Fruit fly (Drosophila melanogaster): ENCODE data around the gene CG16815.

The CG16815 gene

DNA sequence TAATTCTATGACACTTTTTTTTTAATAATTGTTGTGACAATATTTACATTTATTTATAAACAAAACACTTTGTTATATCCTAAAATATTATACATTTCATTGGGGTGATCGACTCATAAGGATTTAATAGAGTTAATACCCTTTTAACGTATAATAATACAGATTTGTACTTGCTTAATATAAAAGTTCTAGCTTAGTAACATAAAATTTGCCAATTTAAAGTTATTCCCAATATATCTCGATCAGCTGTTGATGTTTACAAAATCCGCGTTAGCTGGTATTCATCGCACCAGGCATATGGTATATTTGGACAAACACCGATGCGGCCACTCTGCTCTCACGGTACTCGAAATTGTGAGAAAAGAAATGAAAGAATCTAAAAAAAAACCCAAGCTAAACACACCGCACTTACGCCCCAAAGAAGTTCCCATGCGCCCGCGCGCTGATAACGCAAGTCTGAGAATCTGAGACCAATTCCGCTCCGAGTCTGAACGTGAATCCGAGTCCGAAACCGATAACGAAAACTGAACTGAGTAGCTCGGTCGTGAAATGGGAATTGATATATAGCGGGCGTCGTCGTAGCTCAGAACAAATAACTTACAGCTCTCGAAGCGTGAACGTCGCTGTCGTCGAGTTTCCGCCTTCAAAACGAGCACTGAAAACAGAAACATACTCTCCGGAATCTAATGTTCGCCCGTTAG lies 26.0 kb upstream of the CG16815 start, which contains the start of gene Pect (continued):
- TF ChIP-seq pita (GFP tag; optimal IDR thresholded peaks at IDR 0.05) (no peak), btn (GFP tag; optimal IDR thresholded peaks at IDR 0.05) (no peak), maf-S (GFP tag; optimal IDR thresholded peaks at IDR 0.05) (no peak), pum (GFP tag; optimal IDR thresholded peaks at IDR 0.05) (no peak), CG32532 (GFP tag; IDR thresholded peaks at IDR 0.05) (peak; percentile 60; the same call in 1 of the 2 replicates), Sry-δ (GFP tag; optimal IDR thresholded peaks at IDR 0.05) (peak; percentile 53), Ets65A (GFP tag) (no peak), trh (GFP tag; optimal IDR thresholded peaks at IDR 0.05) (no peak), CG30431 (GFP tag; optimal IDR thresholded peaks at IDR 0.05) (no peak), CG18599 (GFP tag; optimal IDR thresholded peaks at IDR 0.05) (no peak), CG15073 (GFP tag; optimal IDR thresholded peaks at IDR 0.05) (no peak), CG10565 (GFP tag; optimal IDR thresholded peaks at IDR 0.05) (no peak), CG10366 (GFP tag; IDR thresholded peaks at IDR 0.05) (no peak), ap (GFP tag; IDR thresholded peaks at IDR 0.05) (no peak), CG4854 (GFP tag; optimal IDR thresholded peaks at IDR 0.05) (no peak), Pdp1 (GFP tag; optimal IDR thresholded peaks at IDR 0.05) (no peak), CG33213 (GFP tag; optimal IDR thresholded peaks at IDR 0.05) (peak; percentile 0), CG31441 (GFP tag; IDR thresholded peaks at IDR 0.05) (no peak), CG6854 (GFP tag; optimal IDR thresholded peaks at IDR 0.05) (no peak), Side (GFP tag; optimal IDR thresholded peaks at IDR 0.05) (no peak), CG9437 (GFP tag; optimal IDR thresholded peaks at IDR 0.05) (no peak), CG8478 (optimal IDR thresholded peaks at IDR 0.05) (no peak), Gsc (GFP tag; IDR thresholded peaks at IDR 0.05) (no peak), Eip74EF (GFP tag; optimal IDR thresholded peaks at IDR 0.05) (no peak), CG13123 (GFP tag; optimal IDR thresholded peaks at IDR 0.05) (no peak), CG7839 (tag; optimal IDR thresholded peaks at IDR 0.05) (no peak), chn (GFP tag; optimal IDR thresholded peaks at IDR 0.05) (no peak), abd-A (tag; optimal IDR thresholded peaks at IDR 0.05) (no peak), her (GFP tag; optimal IDR thresholded peaks at IDR 0.05) (peak; percentile 98), Mes4 (GFP tag; optimal IDR thresholded peaks at IDR 0.05) (no peak), Doc3 (GFP tag; IDR thresholded peaks at IDR 0.05; ENCODE audit: partially characterized antibody) (0 out of 3 replicates have a peak, but pooled peaks have one; percentile 36), zfh2 (GFP tag; optimal IDR thresholded peaks at IDR 0.05) (no peak), Vsx1 (GFP tag; optimal IDR thresholded peaks at IDR 0.05) (no peak), pb (GFP tag; optimal IDR thresholded peaks at IDR 0.05) (no peak), seq (GFP tag; IDR thresholded peaks at IDR 0.05) (peak; percentile 44; the same call in 1 of the 2 replicates), Sox100B (GFP tag; optimal IDR thresholded peaks at IDR 0.05) (no peak), CG10431 (GFP tag; optimal IDR thresholded peaks at IDR 0.05) (no peak), klu (GFP tag; IDR thresholded peaks at IDR 0.05) (no peak), PHDP (tag; optimal IDR thresholded peaks at IDR 0.05) (no peak), CG5953 (GFP tag; IDR thresholded peaks at IDR 0.05) (no peak), Aef1 (GFP tag; IDR thresholded peaks at IDR 0.05) (no peak), chm (GFP tag; IDR thresholded peaks at IDR 0.05) (peak; percentile 63; the same call in 1 of the 2 replicates), CG6272 (GFP tag; IDR thresholded peaks at IDR 0.05) (no peak), mld (GFP tag; IDR thresholded peaks at IDR 0.05; ENCODE audit: partially characterized antibody) (no peak), Atf6 (GFP tag; IDR thresholded peaks at IDR 0.05) (no peak), Hr39 (optimal IDR thresholded peaks at IDR 0.05) (no peak), CG12299 (tag; optimal IDR thresholded peaks at IDR 0.05) (peak; percentile 49), CG8089 (GFP tag; optimal IDR thresholded peaks at IDR 0.05) (no peak), phol (tag; optimal IDR thresholded peaks at IDR 0.05) (peak; percentile 63), aop (GFP tag; IDR thresholded peaks at IDR 0.05) (no peak), CG12071 (GFP tag; optimal IDR thresholded peaks at IDR 0.05) (no peak), CG6683 (GFP tag; optimal IDR thresholded peaks at IDR 0.05) (no peak)

All from whole organism, embryonic.